Fruit fly (Drosophila melanogaster) whole organism, adult: ENCODE results near the gene SclA.

Experiments
- CG11617 ChIP-seq: fragments of 200-800 bp; sonication (Bioruptor generic); optimal IDR thresholded peaks from 2 replicates; lab custom pipeline; 2017; ENCODE audit warnings: mild to moderate bottlenecking, missing biosample characterization, missing genetic modification reagents, missing genetic modification characterization
- CG14711 ChIP-seq: fragments of 200-800 bp; sonication (Bioruptor generic); optimal IDR thresholded peaks from 2 replicates; lab custom pipeline; 2018; ENCODE audit warnings: missing biosample characterization, mild to moderate bottlenecking, missing genetic modification characterization, moderate library complexity
- CG1620 ChIP-seq: fragments of 200-800 bp; sonication (Bioruptor generic); optimal IDR thresholded peaks from 2 replicates; lab custom pipeline; 2016; ENCODE audit warnings: missing biosample characterization, missing genetic modification characterization
- CG33017 ChIP-seq: fragments of 200-800 bp; sonication (Bioruptor generic); optimal IDR thresholded peaks from 2 replicates; lab custom pipeline; 2018; ENCODE audit warnings: missing biosample characterization, mild to moderate bottlenecking, missing genetic modification characterization, moderate library complexity
- CG7045 ChIP-seq: fragments of 200-800 bp; sonication (Bioruptor generic); optimal IDR thresholded peaks from 2 replicates; lab custom pipeline; 2017; ENCODE audit warnings: missing biosample characterization, mild to moderate bottlenecking, missing genetic modification characterization
- Hr96 ChIP-seq: fragments of 200-800 bp; sonication (Bioruptor generic); optimal IDR thresholded peaks from 2 replicates; lab custom pipeline; 2016; ENCODE audit warnings: missing biosample characterization, missing genetic modification characterization
- bab1 ChIP-seq: fragments of 200-800 bp; sonication (Bioruptor generic); optimal IDR thresholded peaks from 3 replicates; lab custom pipeline; 2019; ENCODE audit warnings: missing biosample characterization, mild to moderate bottlenecking, missing genetic modification characterization, moderate library complexity
- kay ChIP-seq: fragments of 200-800 bp; sonication (Bioruptor generic); peaks from one replicate; lab custom pipeline; 2016; ENCODE audit warnings: missing biosample characterization, missing genetic modification characterization, borderline replicate concordance
- ovo ChIP-seq: fragments of 200-800 bp; sonication (Bioruptor generic); optimal IDR thresholded peaks from 2 replicates; lab custom pipeline; 2016; ENCODE audit warnings: missing biosample characterization, missing genetic modification characterization
- pad ChIP-seq: fragments of 200-800 bp; sonication (Bioruptor generic); optimal IDR thresholded peaks from 3 replicates; lab custom pipeline; 2017; ENCODE audit warnings: missing biosample characterization, missing genetic modification characterization, mild to moderate bottlenecking, moderate library complexity, missing genetic modification reagents
- toe ChIP-seq: fragments of 200-800 bp; sonication (Bioruptor generic); optimal IDR thresholded peaks from 2 replicates; lab custom pipeline; 2016; ENCODE audit warnings: missing biosample characterization, missing genetic modification characterization

DNA sequence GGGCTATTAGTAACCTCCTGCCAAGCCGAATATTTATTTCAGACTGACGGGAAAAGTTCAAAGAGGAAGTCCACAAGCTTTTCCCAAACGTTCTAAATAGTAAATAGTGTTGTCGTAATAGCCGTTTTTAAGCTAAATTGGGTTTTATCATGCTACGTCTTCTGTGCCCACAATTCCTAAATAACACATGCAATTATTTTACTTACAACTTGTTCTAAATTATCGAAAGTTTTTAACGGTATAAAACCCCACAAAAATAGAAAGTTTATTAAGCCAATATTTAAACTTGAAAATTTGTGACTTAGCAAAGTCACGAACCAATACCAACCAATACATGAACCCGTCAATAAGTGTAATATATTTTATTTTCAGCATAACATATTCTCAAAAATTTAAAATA lies 10.9 kb downstream of the SclA start, which contains the start of gene CG13284:
- TF ChIP-seq toe (GFP tag; lab: Kevin White, UChicago) (no peak), Hr96 (no peak), kay (GFP tag; lab: Kevin White, UChicago) (no peak), ovo (GFP tag; lab: Kevin White, UChicago) (no peak), CG11617 (GFP tag; lab: Kevin White, UChicago) (no peak), CG14711 (no peak), bab1 (GFP tag; lab: Kevin White, UChicago) (no peak), CG1620 (GFP tag; lab: Kevin White, UChicago) (no peak), CG33017 (tag; lab: Kevin White, UChicago) (no peak), CG7045 (no peak), pad (GFP tag; lab: Kevin White, UChicago) (no peak)
